Worm (Caenorhabditis elegans) whole organism, L3 larva: ENCODE measurements around the gene ger-1.

Experiments
- R02D3.7 ChIP-seq: fragments of 150-350 bp; optimal IDR thresholded peaks from 2 replicates; lab custom pipeline; 2014; ENCODE audit warnings: missing biosample characterization, missing genetic modification characterization
- ZK546.5 ChIP-seq: sonication (generic microtip); optimal IDR thresholded peaks from 2 replicates; lab custom pipeline; 2017; ENCODE audit warnings: missing biosample characterization, missing genetic modification characterization
- aly-2 ChIP-seq: fragments of 150-350 bp; optimal IDR thresholded peaks from 2 replicates; lab custom pipeline; 2014; ENCODE audit warnings: missing biosample characterization, missing genetic modification characterization
- ama-1 ChIP-seq: fragments of 150-350 bp; optimal IDR thresholded peaks from 2 replicates; lab custom pipeline; 2018
- ceh-16 ChIP-seq: sonication (generic microtip); optimal IDR thresholded peaks from 2 replicates; lab custom pipeline; 2017; ENCODE audit warnings: missing biosample characterization, missing genetic modification characterization
- ceh-28 ChIP-seq: fragments of 150-350 bp; optimal IDR thresholded peaks from 2 replicates; lab custom pipeline; 2014; ENCODE audit warnings: missing biosample characterization, missing genetic modification reagents, missing genetic modification characterization
- ceh-9 ChIP-seq: sonication (generic microtip); optimal IDR thresholded peaks from 2 replicates; lab custom pipeline; 2018; ENCODE audit warnings: missing biosample characterization, missing genetic modification characterization
- daf-12 ChIP-seq: fragments of 150-350 bp; optimal IDR thresholded peaks from 2 replicates; lab custom pipeline; 2014; ENCODE audit warnings: missing biosample characterization, missing genetic modification reagents, missing genetic modification characterization
- egl-27 ChIP-seq: sonication (generic microtip); optimal IDR thresholded peaks from 4 replicates; lab custom pipeline; 2017; ENCODE audit warnings: missing biosample characterization, missing genetic modification reagents, missing genetic modification characterization
- elt-2 ChIP-seq: sonication (generic microtip); optimal IDR thresholded peaks from 2 replicates; lab custom pipeline; 2016; ENCODE audit warnings: missing genetic modification reagents, mild to moderate bottlenecking, missing genetic modification characterization, missing compliant biosample characterization
- elt-3 ChIP-seq, 3 experiments: fragments of 150-350 bp in 1 of 3; sonication (generic microtip) in 2 of 3; optimal IDR thresholded peaks; 2 replicates in 2 of 3; 4 replicates in 1 of 3; lab custom pipeline; 2014 to 2017; ENCODE audit warnings: missing biosample characterization in 3 of 3, missing genetic modification characterization in 3 of 3
- eor-1 ChIP-seq, 2 experiments: fragments of 150-350 bp; optimal IDR thresholded peaks; 2 replicates each; lab custom pipeline; 2014 to 2018; ENCODE audit warnings: missing biosample characterization in 2 of 2, missing genetic modification characterization in 2 of 2
- fkh-10 ChIP-seq: sonication (generic microtip); optimal IDR thresholded peaks from 2 replicates; lab custom pipeline; 2017; ENCODE audit warnings: missing biosample characterization, missing genetic modification reagents, missing genetic modification characterization
- fkh-2 ChIP-seq: fragments of 150-350 bp; optimal IDR thresholded peaks from 2 replicates; lab custom pipeline; 2014; ENCODE audit warnings: missing biosample characterization, missing genetic modification reagents, missing genetic modification characterization
- hmg-11 ChIP-seq: sonication (generic microtip); optimal IDR thresholded peaks from 2 replicates; lab custom pipeline; 2016; ENCODE audit warnings: missing genetic modification characterization, missing compliant biosample characterization
- lin-15B ChIP-seq: fragments of 150-350 bp; optimal IDR thresholded peaks from 2 replicates; lab custom pipeline; 2014; ENCODE audit warnings: missing biosample characterization, missing genetic modification characterization
- mdl-1 ChIP-seq: fragments of 150-350 bp; optimal IDR thresholded peaks from 2 replicates; lab custom pipeline; 2014; ENCODE audit warnings: missing biosample characterization, missing genetic modification characterization
- mml-1 ChIP-seq: fragments of 150-350 bp; sonication (generic microtip); optimal IDR thresholded peaks from 3 replicates; lab custom pipeline; 2014; ENCODE audit warnings: missing biosample characterization, missing genetic modification characterization
- nfya-1 ChIP-seq: sonication (generic microtip); optimal IDR thresholded peaks from 2 replicates; lab custom pipeline; 2017; ENCODE audit warnings: missing genetic modification characterization, mild to moderate bottlenecking, missing compliant biosample characterization, antibody characterized with exemption, moderate library complexity; ENCODE audit not compliant: insufficient read depth
- nhr-23 ChIP-seq: fragments of 150-350 bp; optimal IDR thresholded peaks from 2 replicates; lab custom pipeline; 2014; ENCODE audit warnings: missing biosample characterization, missing genetic modification reagents, missing genetic modification characterization
- nhr-237 ChIP-seq: fragments of 150-350 bp; optimal IDR thresholded peaks from 2 replicates; lab custom pipeline; 2014; ENCODE audit warnings: missing biosample characterization, missing genetic modification characterization
- nhr-25 ChIP-seq: sonication (generic microtip); optimal IDR thresholded peaks from 2 replicates; lab custom pipeline; 2017; ENCODE audit warnings: missing biosample characterization, missing genetic modification characterization
- nhr-28 ChIP-seq: fragments of 150-350 bp; optimal IDR thresholded peaks from 2 replicates; lab custom pipeline; 2014; ENCODE audit warnings: missing biosample characterization, missing genetic modification characterization
- nhr-43 ChIP-seq: sonication (generic microtip); optimal IDR thresholded peaks from 2 replicates; lab custom pipeline; 2016; ENCODE audit warnings: mild to moderate bottlenecking, missing genetic modification characterization, missing compliant biosample characterization; ENCODE audit not compliant: poor library complexity, severe bottlenecking
- nhr-77 ChIP-seq: fragments of 150-350 bp; optimal IDR thresholded peaks from 2 replicates; lab custom pipeline; 2014; ENCODE audit warnings: missing biosample characterization, missing genetic modification characterization
- pha-4 ChIP-seq: fragments of 150-350 bp; optimal IDR thresholded peaks from 2 replicates; lab custom pipeline; 2014; ENCODE audit warnings: missing biosample characterization, missing genetic modification reagents, missing genetic modification characterization
- skn-1 ChIP-seq: fragments of 150-350 bp; optimal IDR thresholded peaks from 2 replicates; lab custom pipeline; 2014; ENCODE audit warnings: missing biosample characterization, missing genetic modification characterization
- snpc-4 ChIP-seq: fragments of 150-350 bp; optimal IDR thresholded peaks from 2 replicates; lab custom pipeline; 2014; ENCODE audit warnings: missing biosample characterization, missing genetic modification characterization
- unc-39 ChIP-seq: sonication (generic microtip); optimal IDR thresholded peaks from 4 replicates; lab custom pipeline; 2017; ENCODE audit warnings: missing biosample characterization, missing genetic modification characterization
- zag-1 ChIP-seq: fragments of 150-350 bp; optimal IDR thresholded peaks from 2 replicates; lab custom pipeline; 2014; ENCODE audit warnings: missing biosample characterization, missing genetic modification characterization
- ztf-11 ChIP-seq: fragments of 150-350 bp; optimal IDR thresholded peaks from 2 replicates; lab custom pipeline; 2014; ENCODE audit warnings: missing biosample characterization, missing genetic modification characterization
- ztf-4 ChIP-seq: fragments of 150-350 bp; optimal IDR thresholded peaks from 2 replicates; lab custom pipeline; 2014; ENCODE audit warnings: missing biosample characterization, missing genetic modification characterization

The ger-1 gene

DNA sequence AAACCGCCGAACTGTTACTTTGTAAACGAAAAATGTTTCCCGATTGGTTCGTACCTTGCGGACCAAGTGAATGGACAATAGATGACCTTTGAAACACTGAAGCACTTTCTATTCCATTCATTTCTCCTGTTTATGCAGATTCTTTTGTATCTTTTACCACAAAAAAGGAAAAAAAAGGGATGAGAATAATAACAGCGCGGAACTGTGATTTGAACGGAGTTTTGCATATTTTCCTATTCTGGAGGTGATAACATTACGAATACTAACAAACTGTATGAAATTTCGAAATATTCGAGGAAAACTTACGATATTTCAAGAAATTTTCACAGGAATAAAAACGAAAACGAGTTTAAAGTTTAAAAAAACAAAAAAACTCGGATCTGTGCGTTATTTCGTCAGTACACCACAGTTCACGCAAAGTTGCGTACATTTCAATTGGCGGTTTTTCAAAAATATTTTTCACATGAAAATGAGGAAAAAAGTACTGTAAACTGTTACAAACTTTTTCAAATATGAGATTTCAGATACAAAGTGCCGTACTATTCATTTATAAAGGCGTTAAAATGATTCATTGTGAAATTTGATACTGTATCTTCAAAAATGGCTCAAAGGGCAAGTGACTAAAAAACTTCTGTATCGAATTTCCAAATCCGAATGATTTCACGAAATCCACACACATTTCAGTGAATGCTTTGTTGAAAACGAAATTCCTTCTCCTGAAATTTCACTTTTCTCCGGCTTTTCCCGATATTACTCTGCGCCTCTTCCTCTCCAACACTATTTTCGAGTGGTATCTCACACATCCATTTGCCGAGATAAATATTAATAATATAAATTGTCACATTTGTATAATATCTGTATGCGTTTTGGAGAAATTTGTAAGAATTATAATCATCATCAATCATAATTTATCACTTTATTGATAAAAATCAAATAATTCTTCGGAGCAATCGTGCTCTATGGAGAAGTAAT lies 32.7 kb downstream of the ger-1 start:
- no peak for TF ChIP-seq ceh-9
- TF ChIP-seq, all 47 proteins: peak for 0

DNA sequence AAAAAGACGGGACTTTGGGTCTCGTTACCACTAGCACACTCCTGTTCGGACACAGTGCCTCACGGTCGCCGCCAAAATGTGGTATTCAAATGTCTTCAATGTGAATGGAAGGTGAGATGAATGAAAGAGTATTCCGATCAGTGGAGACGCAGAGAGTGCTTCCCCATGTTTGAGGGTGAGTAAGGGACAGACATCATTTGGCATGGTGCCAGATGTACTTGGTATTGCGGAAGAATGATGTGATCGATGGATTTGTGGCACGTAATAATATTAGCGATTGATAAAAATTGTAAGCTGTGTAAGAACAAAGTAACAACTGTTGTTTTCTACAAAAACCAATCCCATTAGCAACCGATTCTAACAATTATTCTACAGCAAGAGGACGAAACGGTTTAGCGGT lies 35.2 kb downstream of the ger-1 start:
- TF ChIP-seq aly-2 (tag; lab: Kevin White, UChicago): no peak
- TF ChIP-seq hmg-11 (tag; lab: Kevin White, UChicago): no peak
- TF ChIP-seq ama-1 (lab: Kevin White, UChicago): no peak
- peak; percentile 46 for TF ChIP-seq nhr-25 (tag; lab: Kevin White, UChicago)
- TF ChIP-seq nhr-77 (tag; lab: Kevin White, UChicago): no peak
- peak; percentile 19 for TF ChIP-seq pha-4 (tag; lab: Kevin White, UChicago)

ce11 chrIII:7030044-7030804 lies 37.1 kb downstream of the ger-1 start:
- TF ChIP-seq ceh-28 (tag; lab: Kevin White, UChicago) (no peak), nhr-43 (tag; lab: Kevin White, UChicago) (peak; percentile 32), snpc-4 (peak; percentile 94), hmg-11 (tag; lab: Kevin White, UChicago) (peak; percentile 50), ZK546.5 (no peak), ceh-16 (no peak), egl-27 (tag; lab: Kevin White, UChicago) (peak; percentile 34), nhr-237 (no peak), pha-4 (tag; lab: Kevin White, UChicago) (peak; percentile 42), elt-2 (tag; lab: Kevin White, UChicago) (peak; percentile 17), ztf-4 (tag; lab: Kevin White, UChicago) (no peak), nfya-1 (tag; lab: Kevin White, UChicago) (peak; percentile 53), lin-15B (peak; percentile 9)

DNA sequence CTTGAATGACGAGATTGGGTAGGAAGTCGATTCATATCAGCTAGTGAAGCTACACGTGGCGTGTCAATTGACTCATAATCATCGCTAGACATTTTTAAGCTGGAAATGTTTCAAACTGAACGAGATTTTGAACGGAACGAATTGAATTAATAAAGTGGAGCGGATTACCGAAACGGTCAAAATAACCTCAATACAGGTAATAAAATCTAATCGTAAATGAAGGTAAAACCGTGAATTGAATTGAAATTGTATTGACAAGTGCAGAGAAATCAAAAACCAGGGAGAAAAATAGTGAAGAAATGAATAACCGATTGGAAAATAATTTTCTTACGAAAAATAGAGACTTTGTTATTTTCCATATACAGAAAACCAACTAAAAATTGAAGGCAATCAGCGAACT lies 38.2 kb downstream of the ger-1 start, which contains the start of gene cyk-1:
Gene cyk-1 (minus strand): TSS at position 101 of the 400 bp plus-strand sequence.
- no peak for TF ChIP-seq zag-1 (tag; lab: Kevin White, UChicago)
- no peak for TF ChIP-seq ceh-16
- TF ChIP-seq mml-1 (tag; lab: Kevin White, UChicago): no peak
- TF ChIP-seq nhr-237: no peak
- no peak for TF ChIP-seq ztf-4 (tag; lab: Kevin White, UChicago)
- TF ChIP-seq mdl-1 (tag; lab: Kevin White, UChicago): no peak
- no peak for TF ChIP-seq elt-3 (tag; optimal IDR thresholded peaks at IDR 0.05; lab: Kevin White, UChicago)
- no peak for TF ChIP-seq nhr-25 (tag; lab: Kevin White, UChicago)
- TF ChIP-seq nhr-28 (tag; lab: Kevin White, UChicago): no peak
- TF ChIP-seq R02D3.7 (tag; lab: Kevin White, UChicago): no peak
- no peak for TF ChIP-seq skn-1 (tag; lab: Kevin White, UChicago)
- no peak for TF ChIP-seq ama-1 (lab: Kevin White, UChicago)
- no peak for TF ChIP-seq fkh-2 (tag; lab: Kevin White, UChicago)
- TF ChIP-seq daf-12 (tag; lab: Kevin White, UChicago): no peak
- TF ChIP-seq ZK546.5: no peak
- no peak for TF ChIP-seq unc-39
- TF ChIP-seq ceh-9: no peak
- no peak for TF ChIP-seq hmg-11 (tag; lab: Kevin White, UChicago)
- no peak for TF ChIP-seq snpc-4
- no peak for TF ChIP-seq egl-27 (tag; lab: Kevin White, UChicago)

- no peak for TF ChIP-seq ztf-11 (tag; lab: Kevin White, UChicago)
- TF ChIP-seq pha-4 (tag; lab: Kevin White, UChicago): no peak
- no peak for TF ChIP-seq eor-1 (tag; optimal IDR thresholded peaks at IDR 0.05; lab: Kevin White, UChicago)
- TF ChIP-seq fkh-10 (GFP tag; lab: Kevin White, UChicago): no peak
- TF ChIP-seq zag-1 (tag; lab: Kevin White, UChicago): no peak
- no peak for TF ChIP-seq nhr-28 (tag; lab: Kevin White, UChicago)
- TF ChIP-seq ceh-28 (tag; lab: Kevin White, UChicago): no peak
- TF ChIP-seq daf-12 (tag; lab: Kevin White, UChicago): no peak
- TF ChIP-seq mml-1 (tag; lab: Kevin White, UChicago): no peak
- no peak for TF ChIP-seq hmg-11 (tag; lab: Kevin White, UChicago)
- no peak for TF ChIP-seq aly-2 (tag; lab: Kevin White, UChicago)
- TF ChIP-seq nhr-23: no peak
- TF ChIP-seq, all 47 proteins: peak for 0
Observed at ce11 chrIII:7025839-7026238, 41.4 kb downstream of the ger-1 start.
